Fruit fly (Drosophila melanogaster) whole organism, wandering third instar larva: ENCODE data around the gene CG16710.
A peak's percentile ranks its signal among the peaks of the same experiment; 100 is the strongest.

Experiments
- Abd-B ChIP-seq: fragments of >200 bp; optimal IDR thresholded peaks from 2 replicates; lab custom pipeline; 2017; ENCODE audit warnings: missing biosample characterization, missing genetic modification characterization
- CG32264 ChIP-seq: fragments of 200-800 bp; sonication (Bioruptor generic); optimal IDR thresholded peaks from 2 replicates; lab custom pipeline; 2016; ENCODE audit warnings: missing biosample characterization, missing genetic modification characterization
- CG9705 ChIP-seq: fragments of 200-800 bp; sonication (Bioruptor generic); optimal IDR thresholded peaks from 2 replicates; lab custom pipeline; 2018; ENCODE audit warnings: missing biosample characterization, mild to moderate bottlenecking, missing genetic modification characterization
- CrebA ChIP-seq: fragments of 200-800 bp; sonication (Bioruptor generic); optimal IDR thresholded peaks from 2 replicates; lab custom pipeline; 2016; ENCODE audit warnings: missing biosample characterization, mild to moderate bottlenecking, missing genetic modification characterization, borderline replicate concordance
- Dfd ChIP-seq: fragments of >200 bp; optimal IDR thresholded peaks from 2 replicates; lab custom pipeline; 2017; ENCODE audit warnings: missing biosample characterization, missing genetic modification characterization
- Dif ChIP-seq: fragments of 200-275, 200-300 bp; sonication (Bioruptor generic); optimal IDR thresholded peaks from 2 replicates; lab custom pipeline; 2018; ENCODE audit warnings: missing biosample characterization, missing genetic modification characterization; ENCODE audit not compliant: partially characterized antibody
- GATAd ChIP-seq: sonication (Bioruptor generic); optimal IDR thresholded peaks from 2 replicates; lab custom pipeline; 2016; ENCODE audit warnings: missing biosample characterization, missing genetic modification characterization
- HLH106 ChIP-seq: fragments of 200-800 bp; optimal IDR thresholded peaks from 3 replicates; lab custom pipeline; 2019; ENCODE audit warnings: missing biosample characterization, mild to moderate bottlenecking, missing genetic modification characterization, moderate library complexity
- Hnf4 ChIP-seq: fragments of 200-800 bp; sonication (Bioruptor generic); optimal IDR thresholded peaks from 2 replicates; lab custom pipeline; 2016; ENCODE audit warnings: missing biosample characterization, mild to moderate bottlenecking, missing genetic modification characterization
- Hr78 ChIP-seq: fragments of >200 bp; optimal IDR thresholded peaks from 2 replicates; lab custom pipeline; 2017; ENCODE audit warnings: missing biosample characterization, missing genetic modification characterization
- Hr83 ChIP-seq: fragments of 200-300 bp; sonication (Bioruptor generic); optimal IDR thresholded peaks from 2 replicates; lab custom pipeline; 2016; ENCODE audit warnings: missing biosample characterization, mild to moderate bottlenecking, missing genetic modification characterization, moderate library complexity; ENCODE audit not compliant: poor library complexity, severe bottlenecking
- Jra ChIP-seq: sonication (Bioruptor generic); optimal IDR thresholded peaks from 2 replicates; lab custom pipeline; 2016; ENCODE audit warnings: missing biosample characterization, missing genetic modification characterization
- Mio ChIP-seq: sonication (Bioruptor generic); optimal IDR thresholded peaks from 2 replicates; lab custom pipeline; 2016; ENCODE audit warnings: missing biosample characterization, missing genetic modification characterization
- Myc ChIP-seq: fragments of >200 bp; optimal IDR thresholded peaks from 2 replicates; lab custom pipeline; 2017
- N ChIP-seq: fragments of >200 bp; optimal IDR thresholded peaks from 2 replicates; lab custom pipeline; 2018; ENCODE audit warnings: missing biosample characterization, missing external identifiers, missing genetic modification characterization
- OdsH ChIP-seq: fragments of 200-800 bp; sonication (Bioruptor generic); optimal IDR thresholded peaks from 2 replicates; lab custom pipeline; 2016; ENCODE audit warnings: missing biosample characterization, mild to moderate bottlenecking, missing genetic modification characterization
- Rel ChIP-seq, 2 experiments: fragments of 200-800 bp; sonication (Bioruptor generic) in 1 of 2; optimal IDR thresholded peaks; 2 replicates in 1 of 2; 3 replicates in 1 of 2; lab custom pipeline; 2016 to 2019; ENCODE audit warnings: mild to moderate bottlenecking in 2 of 2, missing biosample characterization in 2 of 2, missing genetic modification characterization in 2 of 2, moderate library complexity in 1 of 2
- Sp1 ChIP-seq: fragments of 200-800 bp; sonication (Bioruptor generic); optimal IDR thresholded peaks from 3 replicates; lab custom pipeline; 2019; ENCODE audit warnings: missing biosample characterization, mild to moderate bottlenecking, missing genetic modification characterization, moderate library complexity
- Vsx2 ChIP-seq: fragments of 200-300, 225-300 bp; sonication (Bioruptor generic); optimal IDR thresholded peaks from 2 replicates; lab custom pipeline; 2018; ENCODE audit warnings: missing biosample characterization, missing genetic modification characterization; ENCODE audit not compliant: partially characterized antibody
- br ChIP-seq: fragments of 200-800 bp; sonication (Bioruptor generic); optimal IDR thresholded peaks from 2 replicates; lab custom pipeline; 2016; ENCODE audit warnings: missing biosample characterization, missing genetic modification characterization
- brk ChIP-seq: fragments of 200-800 bp; sonication (Bioruptor generic); optimal IDR thresholded peaks from 2 replicates; lab custom pipeline; 2016; ENCODE audit warnings: missing biosample characterization, mild to moderate bottlenecking, missing genetic modification characterization
- dl ChIP-seq, 2 experiments: fragments of 175-275, 200-275 bp in 1 of 2; fragments of 200-275 bp in 1 of 2; sonication (Bioruptor generic); optimal IDR thresholded peaks; lab custom pipeline; 2018; ENCODE audit warnings: mild to moderate bottlenecking in 2 of 2, missing biosample characterization in 2 of 2, missing genetic modification characterization in 2 of 2, moderate library complexity in 2 of 2; ENCODE audit not compliant: partially characterized antibody in 2 of 2, insufficient read depth in 1 of 2
- dmrt93B ChIP-seq: fragments of 200-800 bp; sonication (Bioruptor generic); optimal IDR thresholded peaks from 2 replicates; lab custom pipeline; 2018; ENCODE audit warnings: missing biosample characterization, mild to moderate bottlenecking, missing genetic modification characterization
- dsf ChIP-seq: sonication (Bioruptor generic); optimal IDR thresholded peaks from 2 replicates; lab custom pipeline; 2016; ENCODE audit warnings: missing biosample characterization, missing genetic modification characterization, borderline replicate concordance
- ey ChIP-seq: fragments of 200-800 bp; sonication (Bioruptor generic); optimal IDR thresholded peaks from 2 replicates; lab custom pipeline; 2016; ENCODE audit warnings: missing biosample characterization, missing genetic modification characterization
- foxo ChIP-seq, 2 experiments: fragments of 200-800 bp; sonication (Bioruptor generic); optimal IDR thresholded peaks; 2 replicates in 1 of 2; 3 replicates in 1 of 2; lab custom pipeline; 2016 to 2017; ENCODE audit warnings: missing biosample characterization in 2 of 2, missing genetic modification characterization in 2 of 2
- fru ChIP-seq: fragments of 200-800 bp; sonication (Bioruptor generic); optimal IDR thresholded peaks from 3 replicates; lab custom pipeline; 2016; ENCODE audit warnings: missing biosample characterization, mild to moderate bottlenecking, missing genetic modification characterization
- h ChIP-seq: fragments of 200-800 bp; sonication (Bioruptor generic); optimal IDR thresholded peaks from 3 replicates; lab custom pipeline; 2016; ENCODE audit warnings: missing biosample characterization, mild to moderate bottlenecking, missing genetic modification characterization
- jim ChIP-seq: fragments of 175-275, 200-325 bp; sonication (Bioruptor generic); optimal IDR thresholded peaks from 2 replicates; lab custom pipeline; 2016; ENCODE audit warnings: missing biosample characterization, mild to moderate bottlenecking, missing genetic modification characterization
- lola ChIP-seq: fragments of >200 bp; optimal IDR thresholded peaks from 2 replicates; lab custom pipeline; 2017; ENCODE audit warnings: missing biosample characterization, missing genetic modification characterization
- pan ChIP-seq: fragments of >200 bp; optimal IDR thresholded peaks from 2 replicates; lab custom pipeline; 2017
- psq ChIP-seq: fragments of 200-800 bp; sonication (Bioruptor generic); optimal IDR thresholded peaks from 3 replicates; lab custom pipeline; 2017; ENCODE audit warnings: missing biosample characterization, mild to moderate bottlenecking, missing genetic modification characterization, moderate library complexity
- rgr ChIP-seq: fragments of 200-800 bp; sonication (Bioruptor generic); optimal IDR thresholded peaks from 3 replicates; lab custom pipeline; 2016; ENCODE audit warnings: missing biosample characterization, mild to moderate bottlenecking, missing genetic modification characterization
- sage ChIP-seq: fragments of 200-800 bp; sonication (Bioruptor generic); optimal IDR thresholded peaks from 2 replicates; lab custom pipeline; 2016; ENCODE audit warnings: missing biosample characterization, mild to moderate bottlenecking, missing genetic modification characterization
- sv ChIP-seq: fragments of 200-800 bp; sonication (Bioruptor generic); optimal IDR thresholded peaks from 3 replicates; lab custom pipeline; 2016; ENCODE audit warnings: missing biosample characterization, missing genetic modification characterization
- tai ChIP-seq: sonication (Bioruptor generic); optimal IDR thresholded peaks from 2 replicates; lab custom pipeline; 2016; ENCODE audit warnings: missing biosample characterization, missing genetic modification characterization
- usp ChIP-seq: fragments of >200 bp; optimal IDR thresholded peaks from 2 replicates; lab custom pipeline; 2017; ENCODE audit warnings: missing biosample characterization, missing genetic modification characterization
- woc ChIP-seq: sonication (Bioruptor generic); optimal IDR thresholded peaks from 2 replicates; lab custom pipeline; 2016; ENCODE audit warnings: missing biosample characterization, mild to moderate bottlenecking, missing genetic modification characterization

The CG16710 gene

DNA sequence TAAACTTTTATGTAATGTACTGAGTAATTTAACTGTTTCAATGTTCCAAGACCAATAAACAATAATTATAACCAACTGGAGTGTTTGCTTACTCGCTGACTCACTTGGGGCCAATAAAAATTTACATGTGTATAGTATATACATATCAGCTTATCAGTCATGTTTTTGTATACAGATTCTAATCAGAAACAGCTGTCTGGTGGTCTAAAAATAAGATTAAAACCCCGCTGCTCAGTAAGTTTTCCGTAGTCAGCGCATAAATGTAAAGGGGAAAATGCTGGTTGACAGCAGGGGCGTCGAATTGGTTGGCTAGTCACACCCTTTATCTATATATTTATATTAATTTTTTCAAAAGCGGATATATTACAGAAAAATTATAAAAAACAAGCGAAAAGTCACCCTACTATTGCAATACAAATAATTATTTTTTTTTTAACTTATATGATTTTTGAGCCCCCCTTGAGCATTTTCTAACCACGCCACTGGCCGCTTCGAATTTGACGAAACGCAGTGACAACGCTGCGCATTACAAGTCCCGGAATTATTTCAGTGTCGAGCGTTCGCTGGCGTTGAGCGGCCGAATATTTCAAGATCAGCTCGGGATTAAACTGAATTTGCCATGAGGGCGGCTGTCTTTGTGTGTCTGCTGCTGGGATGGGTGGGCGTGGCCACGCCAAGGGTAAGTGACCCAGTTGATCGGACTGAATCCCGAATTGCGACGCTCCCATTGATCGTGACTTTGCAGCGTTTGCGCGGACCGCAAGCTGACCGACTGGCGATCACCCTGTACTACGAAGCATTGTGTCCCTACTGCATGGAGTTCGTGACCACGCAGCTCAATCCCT, 3.7 kb upstream of the CG16710 start, which contains the start of gene GILT2:
TSS of gene GILT2 (plus strand) at position 547 of the 845 bp plus-strand sequence.
- TF ChIP-seq Sp1 (GFP tag; lab: Kevin White, UChicago) (peak; percentile 91), Mio (no peak), rgr (GFP tag; lab: Kevin White, UChicago) (peak; percentile 91), Myc (lab: Kevin White, UChicago) (no peak), h (GFP tag; lab: Kevin White, UChicago) (peak; percentile 90), Hr78 (GFP tag; lab: Kevin White, UChicago) (no peak), pan (lab: Kevin White, UChicago) (no peak), Dif (GFP tag; lab: Kevin White, UChicago) (peak; percentile 53), ey (GFP tag; lab: Kevin White, UChicago) (peak; percentile 79), Hnf4 (no peak), sv (GFP tag; lab: Kevin White, UChicago) (peak; percentile 85), tai (GFP tag; lab: Kevin White, UChicago) (no peak), dmrt93B (peak; percentile 83), brk (GFP tag; lab: Kevin White, UChicago) (no peak), Jra (peak; percentile 39), usp (GFP tag; lab: Kevin White, UChicago) (no peak), foxo (GFP tag; optimal IDR thresholded peaks at IDR 0.05; lab: Kevin White, UChicago) (peak in 1 of 2 experiments; percentile 91), Rel (GFP tag; optimal IDR thresholded peaks at IDR 0.05; lab: Kevin White, UChicago) (peak; percentile 3), Rel (tag; optimal IDR thresholded peaks at IDR 0.05; lab: Kevin White, UChicago) (peak; percentile 65), Hr83 (GFP tag; lab: Kevin White, UChicago) (no peak), psq (GFP tag; lab: Kevin White, UChicago) (peak; percentile 86), lola (GFP tag; lab: Kevin White, UChicago) (no peak), fru (GFP tag; lab: Kevin White, UChicago) (peak; percentile 88), dsf (GFP tag; lab: Kevin White, UChicago) (no peak), dl (GFP tag; optimal IDR thresholded peaks at IDR 0.05; lab: Kevin White, UChicago; ENCODE audit: insufficient read depth in 1 of 2, partially characterized antibody in 2 of 2) (no peak), Abd-B (no peak), Vsx2 (GFP tag; lab: Kevin White, UChicago) (peak; percentile 57), jim (no peak), br (GFP tag; lab: Kevin White, UChicago) (peak; percentile 81), woc (GFP tag; lab: Kevin White, UChicago) (no peak), CG32264 (GFP tag; lab: Kevin White, UChicago) (peak; percentile 45), N (GFP tag; lab: Kevin White, UChicago) (no peak), Dfd (no peak), CG9705 (GFP tag; lab: Kevin White, UChicago) (peak; percentile 66), CrebA (peak; percentile 28), HLH106 (peak; percentile 87), OdsH (peak; percentile 89), sage (GFP tag; lab: Kevin White, UChicago) (peak; percentile 87), GATAd (peak; percentile 8)

dm6 chr3R:23679911-23680336, 2.4 kb upstream of the CG16710 start, which contains the start of gene eIF3d1:
TSS of gene eIF3d1 (plus strand) at chr3R:23680039.
- peak; percentile 21 for TF ChIP-seq rgr (GFP tag; lab: Kevin White, UChicago)
- peak; percentile 1 for TF ChIP-seq br (GFP tag; lab: Kevin White, UChicago)
- TF ChIP-seq CG9705 (GFP tag; lab: Kevin White, UChicago), result no peak
- peak; percentile 32 for TF ChIP-seq Dif (GFP tag; lab: Kevin White, UChicago)
- peak in 1 of 2 experiments; percentile 1 for TF ChIP-seq dl (GFP tag; optimal IDR thresholded peaks at IDR 0.05; lab: Kevin White, UChicago; ENCODE audit: insufficient read depth in 1 of 2, partially characterized antibody in 2 of 2)
- no peak for TF ChIP-seq Hr78 (GFP tag; lab: Kevin White, UChicago)
- TF ChIP-seq GATAd, result no peak
- TF ChIP-seq tai (GFP tag; lab: Kevin White, UChicago), result no peak
- TF ChIP-seq Hr83 (GFP tag; lab: Kevin White, UChicago), result no peak
- TF ChIP-seq Abd-B, result no peak
- peak; percentile 17 for TF ChIP-seq HLH106
- peak; percentile 11 for TF ChIP-seq Myc (lab: Kevin White, UChicago)
- TF ChIP-seq N (GFP tag; lab: Kevin White, UChicago), result no peak
- TF ChIP-seq ey (GFP tag; lab: Kevin White, UChicago), result no peak
- no peak for TF ChIP-seq pan (lab: Kevin White, UChicago)
- no peak for TF ChIP-seq sv (GFP tag; lab: Kevin White, UChicago)
- no peak for TF ChIP-seq CG32264 (GFP tag; lab: Kevin White, UChicago)
- TF ChIP-seq Jra, result no peak
- TF ChIP-seq woc (GFP tag; lab: Kevin White, UChicago), result no peak
